Fruit fly (Drosophila melanogaster) whole organism, embryonic: ENCODE measurements around the gene yellow-f2.
A peak's percentile ranks its signal among the peaks of the same experiment; 100 is the strongest.

ENCODE experiments used
- ATbp ChIP-seq: fragments of 200-800 bp; sonication (Bioruptor generic); optimal IDR thresholded peaks from 2 replicates; lab custom pipeline; 2017; ENCODE audit warnings: missing biosample characterization, mild to moderate bottlenecking, missing genetic modification characterization, missing genetic modification reagents
- Bgb ChIP-seq: fragments of 200-800 bp; sonication (Bioruptor generic); IDR thresholded peaks from 2 replicates; pipeline ENCODE4 v1.3.6; 2022; ENCODE audit warnings: missing biosample characterization, missing genetic modification characterization; ENCODE audit not compliant: partially characterized antibody
- CG10147 ChIP-seq: fragments of 200-800 bp; sonication (Bioruptor generic); optimal IDR thresholded peaks from 2 replicates; lab custom pipeline; 2019; ENCODE audit warnings: missing biosample characterization, mild to moderate bottlenecking, missing genetic modification characterization, moderate library complexity
- CG10267 ChIP-seq: fragments of 200-800 bp; sonication (Bioruptor generic); optimal IDR thresholded peaks from 2 replicates; lab custom pipeline; 2018; ENCODE audit warnings: missing biosample characterization, mild to moderate bottlenecking, missing genetic modification characterization, moderate library complexity
- CG10543 ChIP-seq: fragments of 200-800 bp; sonication (Bioruptor generic); optimal IDR thresholded peaks from 3 replicates; lab custom pipeline; 2017; ENCODE audit warnings: missing biosample characterization, mild to moderate bottlenecking, missing genetic modification characterization, moderate library complexity
- CG11695 ChIP-seq: fragments of 200-800 bp; sonication (Bioruptor generic); IDR thresholded peaks from 3 replicates; pipeline ENCODE4 v1.3.6; 2022; ENCODE audit warnings: missing biosample characterization, missing genetic modification characterization
- CG12299 ChIP-seq: fragments of 200-800 bp; sonication (Bioruptor generic); optimal IDR thresholded peaks from 2 replicates; lab custom pipeline; 2018; ENCODE audit warnings: missing biosample characterization, mild to moderate bottlenecking, missing genetic modification characterization
- CG13624 ChIP-seq: fragments of 200-800 bp; sonication (Bioruptor generic); optimal IDR thresholded peaks from 2 replicates; lab custom pipeline; 2016; ENCODE audit warnings: missing biosample characterization, missing genetic modification characterization
- CG15011 ChIP-seq: fragments of 200-800 bp; sonication (Bioruptor generic); optimal IDR thresholded peaks from 3 replicates; lab custom pipeline; 2018; ENCODE audit warnings: missing biosample characterization, mild to moderate bottlenecking, missing genetic modification characterization
- CG15479 ChIP-seq: fragments of 200-800 bp; sonication (Bioruptor generic); optimal IDR thresholded peaks from 3 replicates; lab custom pipeline; 2019; ENCODE audit warnings: missing biosample characterization, mild to moderate bottlenecking, missing genetic modification characterization, moderate library complexity
- CG1602 ChIP-seq: fragments of 200-800 bp; sonication (Bioruptor generic); optimal IDR thresholded peaks from 3 replicates; lab custom pipeline; 2016; ENCODE audit warnings: missing biosample characterization, missing genetic modification characterization
- CG18619 ChIP-seq: fragments of 200-800 bp; sonication (Bioruptor generic); optimal IDR thresholded peaks from 3 replicates; lab custom pipeline; 2017; ENCODE audit warnings: missing biosample characterization, mild to moderate bottlenecking, missing genetic modification characterization
- CG2116 ChIP-seq: fragments of 200-800 bp; sonication (Bioruptor generic); optimal IDR thresholded peaks from 3 replicates; lab custom pipeline; 2018; ENCODE audit warnings: missing biosample characterization, mild to moderate bottlenecking, missing genetic modification characterization
- CG32532 ChIP-seq: fragments of 200-800 bp; sonication (Bioruptor generic); IDR thresholded peaks from 2 replicates; pipeline ENCODE4 v1.3.6; 2022; ENCODE audit warnings: missing biosample characterization, missing genetic modification characterization
- CG32772 ChIP-seq: fragments of 200-800 bp; sonication (Bioruptor generic); IDR thresholded peaks from 2 replicates; pipeline ENCODE4 v1.3.6; 2022; ENCODE audit warnings: missing biosample characterization, missing genetic modification characterization
- CG3847 ChIP-seq: fragments of 200-800 bp; sonication (Bioruptor generic); IDR thresholded peaks from 2 replicates; pipeline ENCODE4 v1.3.6; 2022; ENCODE audit warnings: missing biosample characterization, missing genetic modification characterization
- CG4707 ChIP-seq: fragments of 200-800 bp; sonication (Bioruptor generic); optimal IDR thresholded peaks from 2 replicates; lab custom pipeline; 2018; ENCODE audit warnings: missing biosample characterization, mild to moderate bottlenecking, missing genetic modification characterization, moderate library complexity
- CG6654 ChIP-seq: fragments of 200-800 bp; sonication (Bioruptor generic); optimal IDR thresholded peaks from 2 replicates; lab custom pipeline; 2017; ENCODE audit warnings: missing biosample characterization, mild to moderate bottlenecking, missing genetic modification characterization
- CG6689 ChIP-seq: fragments of 200-800 bp; sonication (Bioruptor generic); IDR thresholded peaks from 2 replicates; pipeline ENCODE4 v1.3.6; 2022; ENCODE audit warnings: missing biosample characterization, missing genetic modification characterization
- CG6765 ChIP-seq: fragments of 200-800 bp; sonication (Bioruptor generic); optimal IDR thresholded peaks from 3 replicates; lab custom pipeline; 2017; ENCODE audit warnings: missing biosample characterization, mild to moderate bottlenecking, missing genetic modification characterization
- CG7745 ChIP-seq: fragments of 200-800 bp; sonication (Bioruptor generic); optimal IDR thresholded peaks from 2 replicates; lab custom pipeline; 2018; ENCODE audit warnings: missing biosample characterization, mild to moderate bottlenecking, missing genetic modification characterization, moderate library complexity
- CG7786 ChIP-seq: fragments of 200-800 bp; sonication (Bioruptor generic); optimal IDR thresholded peaks from 2 replicates; lab custom pipeline; 2016; ENCODE audit warnings: missing biosample characterization, missing genetic modification characterization
- CG8478 ChIP-seq: fragments of >200 bp; optimal IDR thresholded peaks from 2 replicates; lab custom pipeline; 2018
- CG9437 ChIP-seq: fragments of 200-800 bp; sonication (Bioruptor generic); optimal IDR thresholded peaks from 2 replicates; lab custom pipeline; 2018; ENCODE audit warnings: missing biosample characterization, mild to moderate bottlenecking, missing genetic modification characterization
- CG9876 ChIP-seq: fragments of 200-800 bp; sonication (Bioruptor generic); optimal IDR thresholded peaks from 2 replicates; lab custom pipeline; 2016; ENCODE audit warnings: missing biosample characterization, missing genetic modification characterization
- CTCF ChIP-seq: fragments of 200-800 bp; sonication (Bioruptor generic); optimal IDR thresholded peaks from 2 replicates; lab custom pipeline; 2017; ENCODE audit warnings: missing biosample characterization, mild to moderate bottlenecking, missing genetic modification characterization, moderate library complexity
- D19A ChIP-seq: fragments of 200-800 bp; optimal IDR thresholded peaks from 3 replicates; lab custom pipeline; 2019; ENCODE audit warnings: missing biosample characterization, mild to moderate bottlenecking, missing genetic modification characterization, moderate library complexity
- Dbx ChIP-seq: fragments of 200-800 bp; sonication (Bioruptor generic); IDR thresholded peaks from 3 replicates; pipeline ENCODE4 v1.3.6; 2022; ENCODE audit warnings: missing biosample characterization, missing genetic modification characterization
- Dref ChIP-seq: fragments of 200-800 bp; sonication (Bioruptor generic); IDR thresholded peaks from 2 replicates; pipeline ENCODE4 v1.3.6; 2022; ENCODE audit warnings: missing biosample characterization, missing genetic modification characterization
- Drgx ChIP-seq: fragments of 200-800 bp; sonication (Bioruptor generic); IDR thresholded peaks from 2 replicates; pipeline ENCODE4 v1.3.6; 2022; ENCODE audit warnings: missing biosample characterization, missing genetic modification characterization
- E2f2 ChIP-seq: fragments of 200-800 bp; sonication (Bioruptor generic); IDR thresholded peaks from 2 replicates; pipeline ENCODE4 v1.3.6; 2022; ENCODE audit warnings: missing biosample characterization, missing genetic modification characterization
- Fer1 ChIP-seq: fragments of 200-800 bp; sonication (Bioruptor generic); optimal IDR thresholded peaks from 2 replicates; lab custom pipeline; 2017; ENCODE audit warnings: missing biosample characterization, mild to moderate bottlenecking, missing genetic modification characterization
- Fer3 ChIP-seq: fragments of 200-800 bp; sonication (Bioruptor generic); optimal IDR thresholded peaks from 2 replicates; lab custom pipeline; 2018; ENCODE audit warnings: missing biosample characterization, mild to moderate bottlenecking, missing genetic modification characterization, moderate library complexity
- Gsc ChIP-seq: fragments of 200-800 bp; sonication (Bioruptor generic); IDR thresholded peaks from 2 replicates; pipeline ENCODE4 v1.3.6; 2022; ENCODE audit warnings: missing biosample characterization, missing genetic modification characterization
- Hr78 ChIP-seq, 2 experiments: fragments of 200-800 bp in 1 of 2; fragments of >200 bp in 1 of 2; sonication (Bioruptor generic) in 1 of 2; optimal IDR thresholded peaks; 2 replicates each; lab custom pipeline; 2017 to 2019; ENCODE audit warnings: missing biosample characterization in 2 of 2, missing genetic modification characterization in 2 of 2, mild to moderate bottlenecking in 1 of 2, moderate library complexity in 1 of 2
- Meics ChIP-seq: fragments of 200-800 bp; sonication (Bioruptor generic); optimal IDR thresholded peaks from 2 replicates; lab custom pipeline; 2017; ENCODE audit warnings: missing biosample characterization, mild to moderate bottlenecking, missing genetic modification characterization
- Sry-δ ChIP-seq: fragments of 200-800 bp; sonication (Bioruptor generic); optimal IDR thresholded peaks from 2 replicates; lab custom pipeline; 2016; ENCODE audit warnings: missing biosample characterization, missing genetic modification characterization
- bbx ChIP-seq: fragments of 200-800 bp; sonication (Bioruptor generic); IDR thresholded peaks from 2 replicates; pipeline ENCODE4 v1.3.6; 2022; ENCODE audit warnings: missing biosample characterization, missing genetic modification characterization; ENCODE audit not compliant: partially characterized antibody
- cas ChIP-seq: fragments of 200-800 bp; sonication (Bioruptor generic); IDR thresholded peaks from 2 replicates; pipeline ENCODE4 v1.3.6; 2022; ENCODE audit warnings: missing biosample characterization, missing genetic modification characterization
- ci ChIP-seq: fragments of 200-800 bp; sonication (Bioruptor generic); IDR thresholded peaks from 3 replicates; pipeline ENCODE4 v1.3.6; 2022; ENCODE audit warnings: missing biosample characterization, missing genetic modification characterization
- dimm ChIP-seq: fragments of 200-800 bp; sonication (Bioruptor generic); IDR thresholded peaks from 2 replicates; pipeline ENCODE4 v1.3.6; 2022; ENCODE audit warnings: missing biosample characterization, missing genetic modification characterization
- dm ChIP-seq: fragments of 200-800 bp; sonication (Bioruptor generic); optimal IDR thresholded peaks from 3 replicates; lab custom pipeline; 2016; ENCODE audit warnings: missing biosample characterization, missing genetic modification characterization
- fu2 ChIP-seq: fragments of 200-800 bp; sonication (Bioruptor generic); optimal IDR thresholded peaks from 2 replicates; lab custom pipeline; 2016; ENCODE audit warnings: missing biosample characterization, missing genetic modification characterization
- jigr1 ChIP-seq: fragments of 200-800 bp; sonication (Bioruptor generic); IDR thresholded peaks from 3 replicates; pipeline ENCODE4 v1.3.6; 2022; ENCODE audit warnings: missing biosample characterization, missing genetic modification characterization
- pum ChIP-seq: fragments of 200-800 bp; sonication (Bioruptor generic); optimal IDR thresholded peaks from 2 replicates; lab custom pipeline; 2016; ENCODE audit warnings: missing biosample characterization, missing genetic modification characterization
- sim ChIP-seq: fragments of 200-800 bp; sonication (Bioruptor generic); IDR thresholded peaks from 2 replicates; pipeline ENCODE4 v1.3.6; 2022; ENCODE audit warnings: missing biosample characterization, missing genetic modification characterization
- slp2 ChIP-seq: fragments of 200-800 bp; sonication (Bioruptor generic); optimal IDR thresholded peaks from 2 replicates; lab custom pipeline; 2016; ENCODE audit warnings: missing biosample characterization, missing genetic modification characterization
- stwl ChIP-seq: fragments of 200-800 bp; sonication (Bioruptor generic); optimal IDR thresholded peaks from 3 replicates; lab custom pipeline; 2018; ENCODE audit warnings: missing biosample characterization, mild to moderate bottlenecking, missing genetic modification characterization, moderate library complexity
- tin ChIP-seq: fragments of 200-800 bp; sonication (Bioruptor generic); optimal IDR thresholded peaks from 3 replicates; lab custom pipeline; 2016; ENCODE audit warnings: missing biosample characterization, missing genetic modification characterization
- tll ChIP-seq, 2 experiments: fragments of 200-800 bp in 1 of 2; fragments of >200 bp in 1 of 2; sonication (Bioruptor generic) in 1 of 2; optimal IDR thresholded peaks; 2 replicates each; lab custom pipeline; 2017 to 2019; ENCODE audit warnings: missing biosample characterization in 2 of 2, missing genetic modification characterization in 2 of 2, mild to moderate bottlenecking in 1 of 2, moderate library complexity in 1 of 2
- unc-4 ChIP-seq: fragments of 200-800 bp; sonication (Bioruptor generic); IDR thresholded peaks from 2 replicates; pipeline ENCODE4 v1.3.6; 2022; ENCODE audit warnings: missing biosample characterization, missing genetic modification characterization; ENCODE audit not compliant: partially characterized antibody

yellow-f2 gene

dm6 chr3R:12997550-12998233 is 2.7 kb upstream of the yellow-f2 start, which contains the start of the genes CG17327, CG44194 and CG7518 (continued):
- TF ChIP-seq pum (GFP tag; lab: Kevin White, UChicago) = peak; percentile 27
- TF ChIP-seq tin = peak; percentile 18
- TF ChIP-seq CG6765 (GFP tag; lab: Kevin White, UChicago) = no peak
- TF ChIP-seq slp2 (GFP tag; lab: Kevin White, UChicago) = no peak
- peak; percentile 42 for TF ChIP-seq CTCF (GFP tag; lab: Kevin White, UChicago)
- no peak for TF ChIP-seq Gsc (GFP tag; lab: Robert Waterston, UW)
- TF ChIP-seq CG11695 (GFP tag; lab: Robert Waterston, UW) = no peak
- no peak for TF ChIP-seq CG32772
- TF ChIP-seq dimm = no peak
- peak; percentile 29 for TF ChIP-seq CG10267 (tag; lab: Kevin White, UChicago)
- peak; percentile 46 for TF ChIP-seq Bgb (GFP tag; lab: Robert Waterston, UW)
- TF ChIP-seq CG6654 (GFP tag; lab: Kevin White, UChicago) = no peak
- TF ChIP-seq CG7786 (GFP tag; lab: Kevin White, UChicago) = peak; percentile 26
- peak; percentile 41 for TF ChIP-seq stwl
- TF ChIP-seq Dref (GFP tag; lab: Robert Waterston, UW) = peak; percentile 43
- peak; percentile 74 for TF ChIP-seq CG2116 (GFP tag; lab: Kevin White, UChicago)
- peak; percentile 16 for TF ChIP-seq fu2 (GFP tag; lab: Kevin White, UChicago)
- no peak for TF ChIP-seq ATbp
- TF ChIP-seq Dbx (GFP tag; lab: Robert Waterston, UW) = no peak
- TF ChIP-seq D19A (tag; lab: Kevin White, UChicago) = no peak
- peak; percentile 37; the same call in 1 of the 2 replicates for TF ChIP-seq bbx (GFP tag; lab: Robert Waterston, UW)
- TF ChIP-seq Drgx (GFP tag; lab: Robert Waterston, UW) = no peak
- no peak for TF ChIP-seq CG12299 (tag; lab: Kevin White, UChicago)
- peak; percentile 54 for TF ChIP-seq dm (GFP tag; lab: Kevin White, UChicago)
- TF ChIP-seq Fer3 = no peak
- TF ChIP-seq CG18619 (GFP tag; lab: Kevin White, UChicago) = no peak
- TF ChIP-seq jigr1 (GFP tag; lab: Robert Waterston, UW) = no peak
- no peak for TF ChIP-seq cas
- TF ChIP-seq tll (GFP tag; optimal IDR thresholded peaks at IDR 0.05; lab: Kevin White, UChicago) = peak in 1 of 2 experiments; percentile 25
- TF ChIP-seq sim (GFP tag; lab: Robert Waterston, UW) = no peak
- TF ChIP-seq CG9437 (GFP tag; lab: Kevin White, UChicago) = peak; percentile 21
- TF ChIP-seq CG1602 = peak; percentile 11
- TF ChIP-seq CG4707 = no peak
- TF ChIP-seq CG8478 (lab: Kevin White, UChicago) = no peak
- TF ChIP-seq CG32532 (GFP tag; lab: Robert Waterston, UW) = 0 out of 2 replicates have a peak, but pooled peaks have one; percentile 12
- peak; percentile 60 for TF ChIP-seq Sry-δ (GFP tag; lab: Kevin White, UChicago)
- no peak for TF ChIP-seq CG10147 (GFP tag; lab: Kevin White, UChicago)
- TF ChIP-seq CG9876 = no peak
- peak; percentile 14 for TF ChIP-seq CG13624
- no peak for TF ChIP-seq ci (GFP tag; lab: Robert Waterston, UW)
- TF ChIP-seq unc-4 (GFP tag; lab: Robert Waterston, UW) = peak; percentile 37
- no peak for TF ChIP-seq CG15011 (GFP tag; lab: Kevin White, UChicago)
- TF ChIP-seq CG6689 (GFP tag; lab: Robert Waterston, UW) = no peak
- TF ChIP-seq CG3847 (GFP tag; lab: Robert Waterston, UW) = peak; percentile 24; the same call in 1 of the 2 replicates
- TF ChIP-seq Meics (GFP tag; lab: Kevin White, UChicago) = no peak
- TF ChIP-seq CG15479 (GFP tag; lab: Kevin White, UChicago) = no peak
- TF ChIP-seq Fer1 (GFP tag; lab: Kevin White, UChicago) = no peak
- TF ChIP-seq Hr78 (GFP tag; optimal IDR thresholded peaks at IDR 0.05; lab: Kevin White, UChicago) = no peak
- no peak for TF ChIP-seq CG7745 (tag; lab: Kevin White, UChicago)
- TF ChIP-seq E2f2 (GFP tag; lab: Robert Waterston, UW) = peak; percentile 24; the same call in 1 of the 2 replicates
- no peak for TF ChIP-seq CG10543
